Worm (Caenorhabditis elegans) whole organism, young adult: ENCODE data around the gene cah-1.

ENCODE experiments used
- F10E7.11 ChIP-seq: sonication (generic microtip); optimal IDR thresholded peaks from 2 replicates; lab custom pipeline; 2017; ENCODE audit warnings: mild to moderate bottlenecking, missing genetic modification characterization, moderate library complexity, missing compliant biosample characterization
- aptf-3 ChIP-seq: fragments of 200-800 bp; sonication (Bioruptor generic); IDR thresholded peaks from 2 replicates; pipeline ENCODE4 v1.3.6; 2022; ENCODE audit warnings: missing genetic modification characterization, missing compliant biosample characterization
- bed-1 ChIP-seq: fragments of 200-800 bp; sonication (Bioruptor generic); IDR thresholded peaks from 2 replicates; pipeline ENCODE4 v1.3.6; 2022; ENCODE audit warnings: missing genetic modification reagents, missing genetic modification characterization, missing compliant biosample characterization
- ceh-100 ChIP-seq: fragments of 200-800 bp; sonication (Bioruptor generic); IDR thresholded peaks from 2 replicates; pipeline ENCODE4 v1.3.6; 2022; ENCODE audit warnings: missing genetic modification reagents, missing genetic modification characterization, missing compliant biosample characterization
- lir-1 ChIP-seq: fragments of 200-800 bp; sonication (Bioruptor generic); conservative IDR thresholded peaks from 2 replicates; pipeline ENCODE4 v1.3.6; 2022; ENCODE audit warnings: missing genetic modification reagents, missing genetic modification characterization, missing compliant biosample characterization
- lsl-1 ChIP-seq: fragments of 200-800 bp; sonication (Bioruptor generic); optimal IDR thresholded peaks from 2 replicates; lab custom pipeline; 2018; ENCODE audit warnings: mild to moderate bottlenecking, missing genetic modification characterization, moderate library complexity, missing compliant biosample characterization
- mcd-1 ChIP-seq: fragments of 200-800 bp; sonication (Bioruptor generic); IDR thresholded peaks from 2 replicates; pipeline ENCODE4 v1.3.6; 2022; ENCODE audit warnings: missing genetic modification reagents, missing genetic modification characterization, missing compliant biosample characterization
- rpc-1 ChIP-seq, 2 experiments: fragments of 150-350 bp in 1 of 2; sonication (generic microtip) in 1 of 2; optimal IDR thresholded peaks; 2 replicates each; lab custom pipeline; 2014 to 2018; ENCODE audit warnings: missing biosample characterization in 1 of 2, missing genetic modification characterization in 1 of 2, missing genetic modification reagents in 1 of 2, missing genotype in 1 of 2
- ztf-22 ChIP-seq: fragments of 200-800 bp; sonication (Bioruptor generic); optimal IDR thresholded peaks from 2 replicates; lab custom pipeline; 2018; ENCODE audit warnings: mild to moderate bottlenecking, missing genetic modification characterization, moderate library complexity, missing compliant biosample characterization

Gene cah-1

DNA sequence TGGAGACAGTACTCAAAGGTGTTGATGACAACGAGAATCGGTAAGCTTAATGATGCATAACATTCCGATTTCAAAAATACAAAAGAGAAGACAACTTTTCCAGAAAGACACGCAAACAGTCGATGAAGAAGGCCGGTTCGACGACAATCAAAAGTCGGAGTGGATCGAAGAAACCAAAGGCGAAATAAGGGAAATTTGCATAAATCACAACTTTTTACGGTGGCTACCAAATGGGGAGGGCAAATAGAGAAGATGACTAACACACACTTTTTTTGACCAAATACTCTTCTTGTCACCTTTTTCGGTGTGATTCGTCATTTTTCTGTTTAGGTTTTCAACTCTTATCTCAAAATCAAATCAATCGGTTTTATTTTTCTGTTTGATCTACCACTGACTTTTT, 49.3 kb downstream of the cah-1 start, which contains the start of gene C45G9.6:
TSS of gene C45G9.6 (plus strand) at position 301 of the 400 bp plus-strand sequence.
- TF ChIP-seq ceh-100 (GFP tag; lab: Robert Waterston, UW) (no peak), lir-1 (no peak), F10E7.11 (tag; lab: Kevin White, UChicago) (no peak), ztf-22 (no peak), mcd-1 (no peak), aptf-3 (no peak), bed-1 (no peak), rpc-1 (optimal IDR thresholded peaks at IDR 0.05; lab: Kevin White, UChicago) (no peak), rpc-1 (tag; optimal IDR thresholded peaks at IDR 0.05; lab: Kevin White, UChicago) (no peak), lsl-1 (GFP tag; lab: Kevin White, UChicago) (no peak)
- TF ChIP-seq, all 124 proteins: peak for 0
